Worm (Caenorhabditis elegans): ENCODE measurements around the gene rde-11.

rde-11 gene

ce11 chrIV:13067200-13067599, 37.8 kb upstream of the rde-11 start, which contains the start of gene col-131 (continued):
- no peak for TF ChIP-seq mxl-3 (GFP tag; optimal IDR thresholded peaks at IDR 0.05)
- TF ChIP-seq gei-8 (GFP tag; optimal IDR thresholded peaks at IDR 0.05): no peak
- TF ChIP-seq saeg-2 (GFP tag; IDR thresholded peaks at IDR 0.05): no peak
- no peak for TF ChIP-seq unc-39 (tag; optimal IDR thresholded peaks at IDR 0.05)

DNA sequence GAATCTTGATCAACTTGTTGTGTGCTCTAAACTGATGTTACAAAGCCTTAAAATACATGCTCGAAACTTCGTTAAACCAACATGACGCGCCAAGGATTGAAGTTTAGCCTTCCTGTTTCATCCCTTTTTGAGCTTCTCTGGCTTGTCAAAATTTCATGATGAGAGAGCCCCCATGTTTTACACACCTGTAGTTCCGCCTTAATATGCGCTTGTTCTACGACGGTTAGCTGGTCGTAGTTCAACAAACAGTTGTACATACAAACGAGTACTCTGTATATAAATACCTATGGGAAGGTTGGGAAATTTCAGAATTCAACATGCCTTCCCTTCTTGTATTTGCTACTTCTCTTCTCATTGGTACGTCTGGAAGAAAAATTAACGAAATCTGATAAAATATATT, 36.5 kb upstream of the rde-11 start, which contains the start of gene scl-6:
Gene scl-6, plus strand, starts transcription at position 301 of the 400 bp plus-strand sequence.
- no peak for TF ChIP-seq egl-43 (GFP tag; IDR thresholded peaks at IDR 0.05)
- TF ChIP-seq nhr-111 (GFP tag; optimal IDR thresholded peaks at IDR 0.05): no peak
- no peak for TF ChIP-seq F26F4.8 (GFP tag; conservative IDR thresholded peaks at IDR 0.05)
- TF ChIP-seq nhr-237 (tag; optimal IDR thresholded peaks at IDR 0.05): no peak
- no peak for TF ChIP-seq Y48G9A.11 (GFP tag; IDR thresholded peaks at IDR 0.05)
- no peak for TF ChIP-seq unc-130 (GFP tag; optimal IDR thresholded peaks at IDR 0.05)
- no peak for TF ChIP-seq dpl-1 (GFP tag; optimal IDR thresholded peaks at IDR 0.05)
- no peak for TF ChIP-seq F49E8.2 (tag; optimal IDR thresholded peaks at IDR 0.05; ENCODE audit: borderline replicate concordance)
- no peak for TF ChIP-seq ceh-20 (GFP tag; IDR thresholded peaks at IDR 0.05)
- TF ChIP-seq lir-3 (tag; optimal IDR thresholded peaks at IDR 0.05): no peak
- no peak for TF ChIP-seq mxl-2 (GFP tag; conservative IDR thresholded peaks at IDR 0.05)
- TF ChIP-seq aha-1 (tag): no peak
- no peak for TF ChIP-seq tra-1 (GFP tag; IDR thresholded peaks at IDR 0.05)

DNA sequence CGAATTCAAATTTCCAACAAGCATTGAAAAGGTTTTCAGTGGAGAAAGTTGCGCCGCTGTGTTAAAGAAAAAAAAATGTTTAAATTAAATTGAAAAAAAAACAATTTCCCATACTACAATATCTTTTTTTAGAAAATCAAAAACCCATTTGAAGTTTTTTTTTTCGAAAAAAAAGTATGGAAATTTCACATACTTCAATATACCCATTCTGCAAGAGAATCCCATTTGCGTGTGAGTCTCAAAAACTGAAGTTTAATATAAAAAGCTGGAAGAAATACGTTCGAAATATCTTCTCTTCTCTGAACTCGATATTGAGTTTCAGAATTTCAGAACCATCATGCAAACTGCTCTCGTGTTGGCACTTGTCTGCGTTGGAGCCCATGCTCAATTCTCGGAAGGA, 34.9 kb upstream of the rde-11 start, which contains the start of gene scl-7:
Gene scl-7, plus strand, starts transcription at position 301 of the 400 bp plus-strand sequence.
- TF ChIP-seq lin-13 (GFP tag; optimal IDR thresholded peaks at IDR 0.05) (no peak), ceh-62 (tag; optimal IDR thresholded peaks at IDR 0.05) (no peak), zip-11 (GFP tag; IDR thresholded peaks at IDR 0.05) (no peak), set-16 (GFP tag; IDR thresholded peaks at IDR 0.05) (no peak), ceh-44 (GFP tag; IDR thresholded peaks at IDR 0.05) (no peak), hlh-11 (tag; optimal IDR thresholded peaks at IDR 0.05) (no peak), nhr-41 (GFP tag; IDR thresholded peaks at IDR 0.05) (no peak)

ce11 chrIV:13071445-13071844, 33.6 kb upstream of the rde-11 start, which contains the start of gene scl-8:
Gene scl-8, plus strand, starts transcription at chrIV:13071745.
- no peak for TF ChIP-seq lsy-2 (tag; optimal IDR thresholded peaks at IDR 0.05)
- TF ChIP-seq nhr-28 (tag; optimal IDR thresholded peaks at IDR 0.05): no peak
- TF ChIP-seq aha-1 (tag): peak; percentile 36

DNA sequence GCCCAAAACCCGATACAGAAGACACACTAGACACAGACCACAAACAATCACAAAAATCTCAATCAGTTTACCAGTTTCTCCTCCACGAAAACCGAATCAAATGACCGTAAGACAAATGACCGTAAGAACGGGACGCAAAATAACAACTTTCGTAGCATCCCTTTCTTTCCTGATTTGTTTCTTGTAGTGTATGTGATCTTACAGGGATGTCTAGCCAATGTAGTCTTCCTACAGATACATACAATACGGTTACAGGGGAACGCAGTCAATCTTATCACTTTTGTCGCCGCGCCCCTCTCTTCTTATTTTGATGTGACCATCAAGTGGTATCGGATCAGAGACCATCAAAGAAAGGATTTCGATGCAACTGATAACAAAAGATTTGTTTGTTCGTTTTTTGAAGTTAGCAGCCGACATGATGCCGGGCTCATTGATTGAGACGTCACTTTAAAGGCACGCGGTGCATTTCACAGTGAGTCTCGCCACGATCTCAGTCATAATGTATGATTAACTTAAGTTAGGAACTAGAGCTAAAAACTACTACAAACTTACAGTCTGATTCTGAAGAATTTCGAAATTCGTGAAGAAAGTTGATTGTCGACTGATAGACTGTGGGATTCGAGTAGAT, 29.3 kb upstream of the rde-11 start:
- no peak for TF ChIP-seq madf-9 (GFP tag; conservative IDR thresholded peaks at IDR 0.05)
- TF ChIP-seq rbr-2 (tag; optimal IDR thresholded peaks at IDR 0.05): no peak
- TF ChIP-seq lin-38 (GFP tag; IDR thresholded peaks at IDR 0.05): no peak
- no peak for TF ChIP-seq lin-15B (tag; optimal IDR thresholded peaks at IDR 0.05)
- no peak for TF ChIP-seq zfp-3 (GFP tag; conservative IDR thresholded peaks at IDR 0.05)
- TF ChIP-seq hif-1 (tag; optimal IDR thresholded peaks at IDR 0.05): no peak
- no peak for TF ChIP-seq snpc-4 (tag; optimal IDR thresholded peaks at IDR 0.05)
- TF ChIP-seq nhr-77 (tag; optimal IDR thresholded peaks at IDR 0.05): peak; percentile 62
- TF ChIP-seq nhr-76 (tag; optimal IDR thresholded peaks at IDR 0.05): no peak
- no peak for TF ChIP-seq F26F4.8 (GFP tag; conservative IDR thresholded peaks at IDR 0.05)
- TF ChIP-seq tag-97 (GFP tag; IDR thresholded peaks at IDR 0.05): no peak
- TF ChIP-seq unc-39 (tag; optimal IDR thresholded peaks at IDR 0.05): no peak
- TF ChIP-seq egl-27 (tag; optimal IDR thresholded peaks at IDR 0.05): no peak
- TF ChIP-seq saeg-2 (GFP tag; IDR thresholded peaks at IDR 0.05): no peak
- peak in 1 of 2 experiments; percentile 47 for TF ChIP-seq mdl-1 (tag; optimal IDR thresholded peaks at IDR 0.05)
- TF ChIP-seq ceh-62 (tag; optimal IDR thresholded peaks at IDR 0.05): no peak
- TF ChIP-seq tra-1 (GFP tag; IDR thresholded peaks at IDR 0.05): no peak
- no peak for TF ChIP-seq fos-1 (tag; optimal IDR thresholded peaks at IDR 0.05)
- TF ChIP-seq jun-1 (tag; optimal IDR thresholded peaks at IDR 0.05): no peak
- TF ChIP-seq mxl-3 (GFP tag; optimal IDR thresholded peaks at IDR 0.05): peak; percentile 9
- TF ChIP-seq unc-62 (GFP tag; optimal IDR thresholded peaks at IDR 0.05 in 1 of 2): peak in 1 of 2 experiments; percentile 80
- no peak for TF ChIP-seq unc-62 (tag; optimal IDR thresholded peaks at IDR 0.05)
- no peak for TF ChIP-seq Y105C5A.15 (GFP tag; IDR thresholded peaks at IDR 0.05)
- no peak for TF ChIP-seq ctbp-1 (GFP tag; IDR thresholded peaks at IDR 0.05)
- TF ChIP-seq hlh-11 (tag; optimal IDR thresholded peaks at IDR 0.05): peak; percentile 58
